Fruit fly (Drosophila melanogaster) whole organism: ENCODE results near the gene CG10211.

Experiments
- CG8478 ChIP-seq: fragments of >200 bp; optimal IDR thresholded peaks from 2 replicates; lab custom pipeline; 2018; ENCODE audit warnings: inconsistent platforms
- Dll ChIP-seq: fragments of >200 bp; optimal IDR thresholded peaks from 2 replicates; lab custom pipeline; 2017
- EcR ChIP-seq, 2 experiments: fragments of >200 bp; optimal IDR thresholded peaks; 2 replicates each; lab custom pipeline; 2017; ENCODE audit warnings: missing biosample characterization in 2 of 2, missing genetic modification characterization in 2 of 2, missing genetic modification reagents in 2 of 2
- pan ChIP-seq: fragments of >200 bp; optimal IDR thresholded peaks from 2 replicates; lab custom pipeline; 2017
- psq ChIP-seq: fragments of >200 bp; optimal IDR thresholded peaks from 2 replicates; lab custom pipeline; 2017
- usp ChIP-seq: fragments of >200 bp; optimal IDR thresholded peaks from 2 replicates; lab custom pipeline; 2017; ENCODE audit warnings: missing biosample characterization, missing genetic modification characterization, mixed read lengths

CG10211 gene

DNA sequence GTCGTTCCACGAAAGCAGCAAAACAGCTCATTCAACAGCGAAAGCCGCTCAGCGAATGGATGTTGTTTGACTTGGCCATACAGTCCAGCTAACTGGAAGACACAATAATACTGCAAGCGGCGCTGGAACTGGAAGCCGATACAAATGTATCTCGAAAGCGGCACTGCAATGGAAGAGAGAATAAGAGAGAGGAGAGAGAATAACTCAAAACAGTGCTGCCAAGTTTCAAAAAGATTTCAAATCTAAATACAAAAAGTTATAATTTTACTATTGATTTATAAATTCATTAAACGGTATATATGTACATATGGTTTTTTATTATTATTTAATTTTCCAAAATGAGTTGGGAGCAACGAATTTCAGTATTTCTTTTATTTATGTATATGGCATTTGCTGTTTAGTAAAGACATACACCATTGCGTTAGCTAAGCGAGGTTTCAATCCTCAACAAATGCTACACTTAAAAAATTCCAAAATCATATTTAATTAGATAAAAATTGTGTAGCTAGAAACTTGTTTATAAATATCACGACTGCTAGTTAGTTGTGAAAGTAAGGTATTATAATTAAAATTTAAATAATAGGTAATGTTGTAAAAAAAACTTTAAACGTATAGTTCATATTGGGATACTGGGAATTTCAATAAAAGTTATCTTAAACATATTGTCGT is 32.8 kb upstream of the CG10211 start, which contains the start of gene CG10283:
Gene CG10283, minus strand, starts transcription at position 132 of the 669 bp plus-strand sequence.
- TF ChIP-seq EcR (GFP tag; optimal IDR thresholded peaks at IDR 0.05; lab: Kevin White, UChicago) = no peak
- TF ChIP-seq CG8478 = no peak
- TF ChIP-seq psq (lab: Kevin White, UChicago) = no peak
- TF ChIP-seq pan = no peak
- TF ChIP-seq Dll (lab: Kevin White, UChicago) = no peak
- TF ChIP-seq usp (GFP tag; lab: Kevin White, UChicago) = no peak

- TF ChIP-seq psq (lab: Kevin White, UChicago) (no peak), Dll (lab: Kevin White, UChicago) (no peak), pan (no peak), EcR (GFP tag; optimal IDR thresholded peaks at IDR 0.05; lab: Kevin White, UChicago) (no peak), CG8478 (no peak)
Observed at dm6 chr2L:18485211-18485610, 32.1 kb upstream of the CG10211 start, which contains the start of gene grnd. Gene grnd, plus strand, starts transcription at chr2L:18485417.

DNA sequence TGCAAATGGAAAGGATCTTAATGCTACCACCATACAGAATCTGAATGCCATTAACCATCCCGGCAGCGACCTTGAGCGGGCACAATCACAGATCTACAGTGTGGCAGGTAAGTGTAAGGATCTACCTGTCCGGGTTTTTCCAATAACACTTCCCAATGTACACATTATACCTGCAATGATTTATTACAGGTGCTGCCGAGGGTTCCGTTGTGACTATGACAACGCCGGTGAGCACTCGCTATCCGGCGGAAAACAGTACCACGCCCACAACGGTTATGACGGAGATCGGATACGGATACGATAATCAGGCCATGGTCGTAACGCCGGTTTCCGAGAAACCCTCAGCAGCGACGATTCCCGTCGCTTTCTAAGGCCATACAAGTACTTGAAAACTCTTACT is 30.5 kb upstream of the CG10211 start:
- TF ChIP-seq EcR (GFP tag; optimal IDR thresholded peaks at IDR 0.05; lab: Kevin White, UChicago) = no peak
- TF ChIP-seq usp (GFP tag; lab: Kevin White, UChicago) = no peak
- TF ChIP-seq pan = no peak
- no peak for TF ChIP-seq CG8478
- TF ChIP-seq psq (lab: Kevin White, UChicago) = no peak
- no peak for TF ChIP-seq Dll (lab: Kevin White, UChicago)

DNA sequence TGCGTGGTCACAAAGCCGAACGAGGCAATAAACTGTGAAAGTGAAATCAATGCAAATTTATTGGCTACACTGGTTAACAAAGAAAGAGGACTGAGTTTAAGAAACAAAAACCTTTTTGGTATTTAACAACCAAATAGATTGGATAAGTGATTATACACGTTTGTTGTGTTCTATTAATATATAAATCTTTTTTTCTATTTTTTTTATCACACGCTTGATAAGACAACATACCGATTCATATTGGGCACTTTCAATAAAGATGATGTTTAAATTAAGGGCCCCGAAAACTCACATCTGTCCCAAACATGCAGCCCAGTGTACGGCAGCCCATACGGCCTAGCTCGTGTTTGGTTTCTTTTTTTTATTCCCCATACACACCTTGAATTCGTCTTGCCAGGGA is 24.2 kb upstream of the CG10211 start:
- TF ChIP-seq Dll (lab: Kevin White, UChicago) = no peak
- TF ChIP-seq EcR (GFP tag; optimal IDR thresholded peaks at IDR 0.05; lab: Kevin White, UChicago) = no peak
- TF ChIP-seq CG8478 = no peak
- TF ChIP-seq psq (lab: Kevin White, UChicago) = no peak
- no peak for TF ChIP-seq pan

DNA sequence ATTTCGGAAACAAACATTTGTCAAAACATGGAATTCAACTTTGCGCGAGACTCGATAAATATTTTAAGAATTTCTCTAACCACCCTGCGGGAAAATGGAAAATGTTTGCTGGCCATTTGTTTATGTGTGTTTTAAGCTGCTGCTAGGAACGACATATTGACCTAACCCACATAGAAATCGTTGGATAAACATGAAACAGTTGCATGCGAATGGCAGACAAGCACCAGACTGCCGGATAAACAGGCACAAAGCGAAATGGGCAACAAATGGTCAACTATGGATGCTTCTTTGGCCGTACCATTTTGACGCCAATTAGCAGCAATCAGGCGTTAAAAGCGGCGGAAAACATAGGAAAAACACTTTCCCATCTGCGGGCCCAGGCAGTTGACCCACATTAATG is 20.5 kb upstream of the CG10211 start:
- no peak for TF ChIP-seq usp (GFP tag; lab: Kevin White, UChicago)
- TF ChIP-seq Dll (lab: Kevin White, UChicago) = no peak
- TF ChIP-seq CG8478 = no peak
- TF ChIP-seq EcR (GFP tag; optimal IDR thresholded peaks at IDR 0.05; lab: Kevin White, UChicago) = no peak
- no peak for TF ChIP-seq pan
- TF ChIP-seq psq (lab: Kevin White, UChicago) = no peak

DNA sequence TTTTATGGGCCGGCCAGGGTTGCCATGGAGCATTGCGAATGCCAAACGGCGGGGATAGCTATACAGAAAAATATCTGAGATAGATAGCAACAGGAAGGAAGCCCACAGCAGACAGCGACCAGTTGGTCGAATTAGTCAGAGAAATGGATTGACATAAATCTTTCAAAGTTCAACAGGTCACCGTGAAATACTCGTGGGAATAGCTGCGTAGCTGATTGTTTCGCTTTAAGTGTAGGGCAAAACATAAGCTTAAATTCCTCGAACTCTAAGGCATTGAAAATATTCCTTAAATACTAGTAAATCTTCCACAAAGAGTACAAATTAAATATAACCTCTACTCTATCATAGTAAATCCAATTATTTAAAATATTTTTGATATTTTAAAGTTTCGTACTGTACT is 17.4 kb upstream of the CG10211 start:
- TF ChIP-seq pan = no peak
- no peak for TF ChIP-seq psq (lab: Kevin White, UChicago)
- no peak for TF ChIP-seq CG8478
- no peak for TF ChIP-seq Dll (lab: Kevin White, UChicago)
- no peak for TF ChIP-seq usp (GFP tag; lab: Kevin White, UChicago)
- no peak for TF ChIP-seq EcR (GFP tag; optimal IDR thresholded peaks at IDR 0.05; lab: Kevin White, UChicago)

DNA sequence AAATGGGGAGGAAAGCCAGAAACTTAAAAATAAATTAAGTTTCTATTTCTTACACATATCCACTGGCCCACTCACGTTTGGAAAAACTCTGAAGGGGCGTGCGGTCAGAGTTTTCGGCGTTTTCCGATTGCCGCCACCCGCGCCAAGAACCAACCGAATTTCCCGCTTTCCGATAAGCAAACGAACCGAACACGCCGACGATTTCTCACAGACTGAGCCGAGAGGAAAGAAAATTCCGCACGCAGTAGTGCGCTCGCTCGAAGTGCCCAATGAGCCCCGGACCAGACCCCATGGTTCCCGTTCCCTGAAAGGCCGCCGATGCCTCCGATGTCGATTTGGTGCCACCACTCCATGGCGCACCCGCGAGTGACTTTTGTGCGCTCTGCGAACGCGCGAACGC is 13.5 kb upstream of the CG10211 start, which contains the start of gene kon:
Gene kon, minus strand, starts transcription at position 219 of the 400 bp plus-strand sequence.
- TF ChIP-seq CG8478 (no peak), Dll (lab: Kevin White, UChicago) (no peak), psq (lab: Kevin White, UChicago) (no peak), EcR (GFP tag; optimal IDR thresholded peaks at IDR 0.05; lab: Kevin White, UChicago) (no peak), usp (GFP tag; lab: Kevin White, UChicago) (no peak), pan (no peak)

DNA sequence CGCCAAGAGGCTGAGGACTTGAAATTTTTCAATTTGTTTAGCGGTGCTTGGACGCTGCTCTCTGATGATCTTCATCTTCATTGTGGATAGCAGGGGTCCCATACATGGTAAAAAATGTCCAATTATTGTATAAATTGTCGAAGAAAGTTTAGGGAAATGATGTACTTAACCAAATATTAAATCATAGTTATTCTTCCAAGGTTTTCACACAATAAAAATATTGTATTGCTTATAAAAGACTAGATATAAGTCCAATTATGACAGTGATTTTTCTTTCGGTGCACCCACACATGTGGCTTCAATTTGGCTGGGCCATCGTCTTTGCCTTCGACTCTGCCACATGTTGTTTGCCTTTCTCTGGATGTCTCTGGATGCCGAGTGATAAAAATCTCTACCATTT is 12.4 kb upstream of the CG10211 start:
- TF ChIP-seq CG8478 = no peak
- no peak for TF ChIP-seq psq (lab: Kevin White, UChicago)
- no peak for TF ChIP-seq EcR (GFP tag; optimal IDR thresholded peaks at IDR 0.05; lab: Kevin White, UChicago)
- no peak for TF ChIP-seq pan
- no peak for TF ChIP-seq usp (GFP tag; lab: Kevin White, UChicago)
- no peak for TF ChIP-seq Dll (lab: Kevin White, UChicago)

- TF ChIP-seq Dll (lab: Kevin White, UChicago) (no peak), pan (no peak)
Observed at dm6 chr2L:18505475-18505874, 11.8 kb upstream of the CG10211 start.

- no peak for TF ChIP-seq Dll (lab: Kevin White, UChicago)
- TF ChIP-seq psq (lab: Kevin White, UChicago) = no peak
- TF ChIP-seq pan = no peak
Observed at dm6 chr2L:18506923-18507322, 10.4 kb upstream of the CG10211 start.

- TF ChIP-seq Dll (lab: Kevin White, UChicago) = no peak
- TF ChIP-seq usp (GFP tag; lab: Kevin White, UChicago) = no peak
- TF ChIP-seq psq (lab: Kevin White, UChicago) = no peak
- no peak for TF ChIP-seq pan
- no peak for TF ChIP-seq EcR (GFP tag; optimal IDR thresholded peaks at IDR 0.05; lab: Kevin White, UChicago)
- no peak for TF ChIP-seq CG8478
Observed at dm6 chr2L:18509181-18509580, 8.1 kb upstream of the CG10211 start, which contains the start of gene Ugt301D1. Gene Ugt301D1, plus strand, starts transcription at chr2L:18509560.

DNA sequence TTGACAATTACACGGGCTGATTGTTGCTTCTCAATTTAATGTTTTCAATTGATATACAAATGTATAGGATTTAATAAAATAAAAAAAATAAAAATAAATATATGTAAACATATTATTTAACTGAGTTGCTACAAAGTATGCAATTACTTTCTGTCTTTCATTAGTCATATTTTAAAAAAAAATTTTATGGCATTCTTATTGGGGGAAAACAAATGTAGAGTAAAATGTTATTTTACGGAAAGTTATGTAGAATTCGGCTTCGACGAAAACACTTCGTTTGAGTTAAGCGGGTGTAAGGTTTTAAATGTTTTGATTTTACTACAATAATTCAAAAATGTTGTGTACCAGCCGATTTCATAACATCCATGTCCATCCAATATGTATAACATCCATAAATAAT is 3.9 kb upstream of the CG10211 start:
- TF ChIP-seq psq (lab: Kevin White, UChicago) (no peak), CG8478 (no peak), Dll (lab: Kevin White, UChicago) (no peak), usp (GFP tag; lab: Kevin White, UChicago) (no peak), pan (no peak), EcR (GFP tag; optimal IDR thresholded peaks at IDR 0.05; lab: Kevin White, UChicago) (no peak)

DNA sequence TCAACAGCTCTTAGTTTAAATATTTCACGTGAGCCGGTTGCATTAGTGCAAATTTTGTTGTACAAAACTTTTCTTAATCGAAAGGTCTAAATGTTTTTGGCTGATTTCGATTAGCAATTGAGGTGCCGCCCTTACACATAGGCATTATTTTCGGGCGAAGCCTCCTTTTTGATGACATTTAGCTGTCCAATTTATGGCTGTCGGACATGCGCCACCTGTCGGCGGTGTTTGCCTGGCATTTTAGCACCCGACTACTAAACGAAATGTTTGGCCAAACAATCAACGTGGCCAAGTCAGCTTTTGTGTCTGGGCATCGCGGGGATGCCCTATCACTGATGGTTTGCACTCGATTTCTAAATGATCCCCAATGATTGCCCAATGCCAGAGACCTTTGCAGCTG is 920 bp upstream of the CG10211 start:
- TF ChIP-seq usp (GFP tag; lab: Kevin White, UChicago) (no peak), EcR (GFP tag; optimal IDR thresholded peaks at IDR 0.05; lab: Kevin White, UChicago) (no peak), psq (lab: Kevin White, UChicago) (no peak), Dll (lab: Kevin White, UChicago) (no peak), pan (no peak), CG8478 (no peak)
